Worm (Caenorhabditis elegans): ENCODE data around the gene F13H10.8.
A peak's percentile ranks its signal among the peaks of the same experiment; 100 is the strongest.

The F13H10.8 gene

DNA sequence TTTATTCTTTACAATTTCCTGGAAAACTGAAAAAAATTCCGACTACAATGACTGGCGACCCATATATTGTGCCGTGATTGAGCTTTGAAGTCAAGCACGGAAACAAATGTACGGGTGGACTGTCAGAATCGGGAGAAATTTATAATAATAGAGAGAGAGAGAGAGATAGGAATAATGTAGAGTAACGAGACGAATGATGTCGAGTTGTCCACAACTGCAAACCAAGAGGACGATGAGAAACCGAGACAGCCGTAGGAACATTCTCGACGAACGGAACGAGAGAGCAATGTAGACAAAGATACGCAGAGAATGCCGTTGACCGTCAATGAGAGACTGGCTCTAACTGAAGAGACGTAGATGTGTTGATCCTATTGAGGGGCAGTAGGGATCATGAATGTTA, 7.2 kb downstream of the F13H10.8 start (continued):
- TF ChIP-seq fkh-10 (GFP tag; optimal IDR thresholded peaks at IDR 0.05) (peak; percentile 12), daf-16 (GFP tag; optimal IDR thresholded peaks at IDR 0.05) (peak; percentile 53 to 55), daf-16 (tag; optimal IDR thresholded peaks at IDR 0.05) (peak; percentile 85), dmd-9 (GFP tag; IDR thresholded peaks at IDR 0.05) (no peak), lir-3 (tag; optimal IDR thresholded peaks at IDR 0.05) (no peak), php-3 (GFP tag; IDR thresholded peaks at IDR 0.05) (0 out of 2 replicates have a peak, but pooled peaks have one; percentile 38), snpc-1.2 (GFP tag; IDR thresholded peaks at IDR 0.05) (no peak), hmg-1.1 (GFP tag; IDR thresholded peaks at IDR 0.05) (peak; percentile 71), ceh-28 (tag; optimal IDR thresholded peaks at IDR 0.05) (no peak), Y75B8A.6 (GFP tag; IDR thresholded peaks at IDR 0.05) (no peak), nhr-111 (GFP tag; optimal IDR thresholded peaks at IDR 0.05) (no peak), ceh-44 (GFP tag; IDR thresholded peaks at IDR 0.05) (no peak), Y5F2A.4 (GFP tag; optimal IDR thresholded peaks at IDR 0.05) (no peak), madf-9 (GFP tag; conservative IDR thresholded peaks at IDR 0.05) (no peak), nhr-25 (tag; optimal IDR thresholded peaks at IDR 0.05; ENCODE audit: borderline replicate concordance, insufficient read depth) (peak; percentile 75), ztf-11 (tag; optimal IDR thresholded peaks at IDR 0.05) (no peak), snpc-4 (tag; optimal IDR thresholded peaks at IDR 0.05) (no peak), mdt-29 (GFP tag; IDR thresholded peaks at IDR 0.05) (0 out of 2 replicates have a peak, but pooled peaks have one; percentile 16), lin-13 (GFP tag; optimal IDR thresholded peaks at IDR 0.05) (peak; percentile 69), tra-1 (GFP tag; IDR thresholded peaks at IDR 0.05) (0 out of 2 replicates have a peak, but pooled peaks have one; percentile 39), daf-19 (GFP tag; conservative IDR thresholded peaks at IDR 0.05) (no peak), arid-1 (GFP tag; conservative IDR thresholded peaks at IDR 0.05) (0 out of 2 replicates have a peak, but pooled peaks have one; percentile 32), cey-2 (tag; optimal IDR thresholded peaks at IDR 0.05; ENCODE audit: borderline replicate concordance, insufficient read depth) (no peak), mep-1 (tag; optimal IDR thresholded peaks at IDR 0.05) (peak; percentile 92), rbr-2 (tag; optimal IDR thresholded peaks at IDR 0.05) (peak; percentile 82), ctbp-1 (GFP tag; IDR thresholded peaks at IDR 0.05) (no peak), dve-1 (tag; optimal IDR thresholded peaks at IDR 0.05; ENCODE audit: insufficient read depth) (peak; percentile 97), nhr-77 (tag; optimal IDR thresholded peaks at IDR 0.05) (no peak), zip-11 (GFP tag; IDR thresholded peaks at IDR 0.05) (no peak), mxl-2 (GFP tag; conservative IDR thresholded peaks at IDR 0.05) (no peak), ceh-82 (tag; optimal IDR thresholded peaks at IDR 0.05) (no peak), nhr-11 (tag; optimal IDR thresholded peaks at IDR 0.05) (peak; percentile 91), T26A8.4 (GFP tag; IDR thresholded peaks at IDR 0.05) (peak; percentile 74), T20F7.1 (GFP tag; optimal IDR thresholded peaks at IDR 0.05) (peak; percentile 71), unc-130 (GFP tag; optimal IDR thresholded peaks at IDR 0.05) (no peak), F37D6.2 (tag; optimal IDR thresholded peaks at IDR 0.05) (peak; percentile 46), nhr-48 (tag; optimal IDR thresholded peaks at IDR 0.05) (peak; percentile 72), lsy-2 (tag; optimal IDR thresholded peaks at IDR 0.05) (peak; percentile 61 to 90), saeg-2 (GFP tag; IDR thresholded peaks at IDR 0.05) (no peak), lim-7 (GFP tag; IDR thresholded peaks at IDR 0.05) (no peak), nhr-10 (tag; optimal IDR thresholded peaks at IDR 0.05) (no peak), duxl-1 (tag; optimal IDR thresholded peaks at IDR 0.05; ENCODE audit: poor library complexity) (peak; percentile 20), nhr-6 (tag; optimal IDR thresholded peaks at IDR 0.05) (peak; percentile 91), ceh-20 (GFP tag; IDR thresholded peaks at IDR 0.05) (no peak), egl-43 (GFP tag; IDR thresholded peaks at IDR 0.05) (no peak), nhr-41 (GFP tag; IDR thresholded peaks at IDR 0.05) (no peak), ceh-62 (tag; optimal IDR thresholded peaks at IDR 0.05) (no peak), ZK337.2 (GFP tag; IDR thresholded peaks at IDR 0.05) (no peak), R02D3.7 (tag; optimal IDR thresholded peaks at IDR 0.05) (no peak), nhr-237 (tag; optimal IDR thresholded peaks at IDR 0.05) (no peak), fos-1 (tag; optimal IDR thresholded peaks at IDR 0.05) (no peak)

Data from whole organism, L4 larva.